Fruit fly (Drosophila melanogaster) whole organism, pupa: ENCODE data around the gene Abi.

Experiments used
- CG13204 ChIP-seq: fragments of 200-800 bp; sonication (Bioruptor generic); optimal IDR thresholded peaks from 2 replicates; lab custom pipeline; 2018; ENCODE audit warnings: missing biosample characterization, mild to moderate bottlenecking, missing genetic modification characterization, moderate library complexity
- CG4496 ChIP-seq: fragments of 200-800 bp; sonication (Bioruptor generic); IDR thresholded peaks from 3 replicates; pipeline ENCODE4 v1.3.6; 2022; ENCODE audit warnings: missing biosample characterization, missing genetic modification characterization
- CG8301 ChIP-seq: fragments of 200-800 bp; sonication (Bioruptor generic); optimal IDR thresholded peaks from 2 replicates; lab custom pipeline; 2018; ENCODE audit warnings: missing biosample characterization, mild to moderate bottlenecking, missing genetic modification characterization

- no peak for TF ChIP-seq CG4496
- no peak for TF ChIP-seq CG8301 (tag; lab: Kevin White, UChicago)
- no peak for TF ChIP-seq CG13204 (GFP tag; lab: Kevin White, UChicago)
These were observed 25.4 kb downstream of the Abi start, which contains the start of gene CCHa1 for dm6 chr3R:14096792-14097191.
